Worm (Caenorhabditis elegans) whole organism, young adult: ENCODE data around the gene skr-5.

Experiments
- B0019.2 ChIP-seq: fragments of 200-800 bp; sonication (Bioruptor generic); conservative IDR thresholded peaks from 2 replicates; pipeline ENCODE4 v1.3.6; 2022; ENCODE audit warnings: missing genetic modification reagents, missing genetic modification characterization, missing compliant biosample characterization
- C06A6.2 ChIP-seq: fragments of 200-800 bp; sonication (Bioruptor generic); conservative IDR thresholded peaks from 2 replicates; pipeline ENCODE4 v1.3.6; 2022; ENCODE audit warnings: missing genetic modification characterization, missing compliant biosample characterization
- D2030.7 ChIP-seq: fragments of 200-800 bp; sonication (Bioruptor generic); IDR thresholded peaks from 2 replicates; pipeline ENCODE4 v1.3.6; 2022; ENCODE audit warnings: missing genetic modification reagents, missing genetic modification characterization, missing compliant biosample characterization
- F33H1.4 ChIP-seq: fragments of 200-800 bp; sonication (Bioruptor generic); IDR thresholded peaks from 2 replicates; pipeline ENCODE4 v1.3.6; 2022; ENCODE audit warnings: missing genetic modification reagents, missing genetic modification characterization, missing compliant biosample characterization
- F57A8.1 ChIP-seq: fragments of 200-800 bp; sonication (Bioruptor generic); optimal IDR thresholded peaks from 2 replicates; lab custom pipeline; 2018; ENCODE audit warnings: mild to moderate bottlenecking, missing genetic modification characterization, moderate library complexity, missing compliant biosample characterization
- F57C9.4 ChIP-seq: sonication (generic microtip); optimal IDR thresholded peaks from 2 replicates; lab custom pipeline; 2017; ENCODE audit warnings: mild to moderate bottlenecking, missing genetic modification characterization, missing compliant biosample characterization
- K12H6.12 ChIP-seq: fragments of 200-800 bp; sonication (Bioruptor generic); optimal IDR thresholded peaks from 2 replicates; lab custom pipeline; 2018; ENCODE audit warnings: mild to moderate bottlenecking, missing genetic modification characterization, missing compliant biosample characterization
- Y53G8AR.9 ChIP-seq: fragments of 200-800 bp; sonication (Bioruptor generic); conservative IDR thresholded peaks from 2 replicates; pipeline ENCODE4 v1.3.6; 2022; ENCODE audit warnings: missing genetic modification reagents, missing genetic modification characterization, missing compliant biosample characterization
- Y67H2A.10 ChIP-seq: fragments of 200-800 bp; sonication (Bioruptor generic); conservative IDR thresholded peaks from 2 replicates; pipeline ENCODE4 v1.3.6; 2022; ENCODE audit warnings: missing genetic modification reagents, missing genetic modification characterization, missing compliant biosample characterization
- ZK185.1 ChIP-seq: sonication (generic microtip); optimal IDR thresholded peaks from 2 replicates; lab custom pipeline; 2016; ENCODE audit warnings: mild to moderate bottlenecking, missing genetic modification characterization, missing compliant biosample characterization; ENCODE audit not compliant: poor library complexity, severe bottlenecking
- aptf-2 ChIP-seq: fragments of 200-800 bp; sonication (Bioruptor generic); conservative IDR thresholded peaks from 2 replicates; pipeline ENCODE4 v1.3.6; 2022; ENCODE audit warnings: missing genetic modification reagents, missing genetic modification characterization, missing compliant biosample characterization
- athp-1 ChIP-seq: sonication (generic microtip); optimal IDR thresholded peaks from 2 replicates; lab custom pipeline; 2017; ENCODE audit warnings: mild to moderate bottlenecking, missing genetic modification characterization, missing compliant biosample characterization
- bed-2 ChIP-seq: fragments of 200-800 bp; sonication (Bioruptor generic); IDR thresholded peaks from 2 replicates; pipeline ENCODE4 v1.3.6; 2022; ENCODE audit warnings: missing genetic modification reagents, missing genetic modification characterization, missing compliant biosample characterization
- cebp-1 ChIP-seq, 2 experiments: fragments of 200-800 bp in 1 of 2; sonication (Bioruptor generic) in 1 of 2; sonication (generic microtip) in 1 of 2; IDR thresholded peaks in 1 of 2; optimal IDR thresholded peaks in 1 of 2; 2 replicates each; pipeline versions ENCODE4 v1.3.6 to Lab custom; 2017 to 2022; ENCODE audit warnings: missing compliant biosample characterization in 2 of 2, missing genetic modification characterization in 2 of 2, mild to moderate bottlenecking in 1 of 2, missing genetic modification reagents in 1 of 2, moderate library complexity in 1 of 2
- ceh-100 ChIP-seq: fragments of 200-800 bp; sonication (Bioruptor generic); IDR thresholded peaks from 2 replicates; pipeline ENCODE4 v1.3.6; 2022; ENCODE audit warnings: missing genetic modification reagents, missing genetic modification characterization, missing compliant biosample characterization
- ceh-40 ChIP-seq: fragments of 200-800 bp; sonication (Bioruptor generic); IDR thresholded peaks from 2 replicates; pipeline ENCODE4 v1.3.6; 2022; ENCODE audit warnings: missing genetic modification characterization, missing compliant biosample characterization
- dox-1 ChIP-seq: fragments of 200-800 bp; sonication (Bioruptor generic); IDR thresholded peaks from 2 replicates; pipeline ENCODE4 v1.3.6; 2022; ENCODE audit warnings: missing genetic modification reagents, missing genetic modification characterization, missing compliant biosample characterization
- dpl-1 ChIP-seq: fragments of 150-350 bp; optimal IDR thresholded peaks from 2 replicates; lab custom pipeline; 2014; ENCODE audit warnings: missing biosample characterization, missing genetic modification reagents, missing genetic modification characterization
- egl-44 ChIP-seq: fragments of 200-800 bp; sonication (Bioruptor generic); IDR thresholded peaks from 2 replicates; pipeline ENCODE4 v1.3.6; 2022; ENCODE audit warnings: missing genetic modification reagents, missing genetic modification characterization, missing compliant biosample characterization
- hmg-20 ChIP-seq: fragments of 200-800 bp; sonication (Bioruptor generic); IDR thresholded peaks from 2 replicates; pipeline ENCODE4 v1.3.6; 2022; ENCODE audit warnings: missing genetic modification reagents, missing genetic modification characterization, missing compliant biosample characterization
- hsf-1 ChIP-seq: fragments of 200-800 bp; sonication (Bioruptor generic); IDR thresholded peaks from 2 replicates; pipeline ENCODE4 v1.3.6; 2022; ENCODE audit warnings: missing genetic modification reagents, missing genetic modification characterization, missing compliant biosample characterization
- lir-1 ChIP-seq: fragments of 200-800 bp; sonication (Bioruptor generic); conservative IDR thresholded peaks from 2 replicates; pipeline ENCODE4 v1.3.6; 2022; ENCODE audit warnings: missing genetic modification reagents, missing genetic modification characterization, missing compliant biosample characterization
- madf-6 ChIP-seq: fragments of 200-800 bp; sonication (Bioruptor generic); IDR thresholded peaks from 2 replicates; pipeline ENCODE4 v1.3.6; 2022; ENCODE audit warnings: missing genetic modification reagents, missing genetic modification characterization, missing compliant biosample characterization
- madf-8 ChIP-seq: fragments of 200-800 bp; sonication (Bioruptor generic); conservative IDR thresholded peaks from 2 replicates; pipeline ENCODE4 v1.3.6; 2022; ENCODE audit warnings: missing genetic modification reagents, missing genetic modification characterization, missing compliant biosample characterization
- mcd-1 ChIP-seq: fragments of 200-800 bp; sonication (Bioruptor generic); IDR thresholded peaks from 2 replicates; pipeline ENCODE4 v1.3.6; 2022; ENCODE audit warnings: missing genetic modification reagents, missing genetic modification characterization, missing compliant biosample characterization
- mxl-1 ChIP-seq: sonication (generic microtip); optimal IDR thresholded peaks from 2 replicates; lab custom pipeline; 2016; ENCODE audit warnings: missing genetic modification characterization, missing compliant biosample characterization
- nfya-2 ChIP-seq: fragments of 200-800 bp; sonication (Bioruptor generic); IDR thresholded peaks from 2 replicates; pipeline ENCODE4 v1.3.6; 2022; ENCODE audit warnings: missing genetic modification reagents, missing genetic modification characterization, missing compliant biosample characterization
- pbrm-1 ChIP-seq: fragments of 200-800 bp; sonication (Bioruptor generic); IDR thresholded peaks from 2 replicates; pipeline ENCODE4 v1.3.6; 2022; ENCODE audit warnings: missing genetic modification reagents, missing genetic modification characterization, missing compliant biosample characterization
- rec-8 ChIP-seq, 2 experiments: sonication (generic microtip); optimal IDR thresholded peaks; 2 replicates each; lab custom pipeline; 2016; ENCODE audit warnings: mild to moderate bottlenecking in 2 of 2, missing genetic modification characterization in 2 of 2, missing genetic modification reagents in 2 of 2, missing genotype in 2 of 2, missing biosample characterization in 1 of 2, missing compliant biosample characterization in 1 of 2, moderate library complexity in 1 of 2
- sdz-38 ChIP-seq: sonication (generic microtip); optimal IDR thresholded peaks from 2 replicates; lab custom pipeline; 2016; ENCODE audit warnings: missing genotype, missing genetic modification characterization, missing compliant biosample characterization
- snpc-1.1 ChIP-seq: sonication (generic microtip); optimal IDR thresholded peaks from 2 replicates; lab custom pipeline; 2017; ENCODE audit warnings: missing genetic modification characterization, mild to moderate bottlenecking, missing compliant biosample characterization, antibody characterized with exemption, moderate library complexity, missing genotype, missing genetic modification reagents; ENCODE audit not compliant: insufficient read depth
- snpc-1.3 ChIP-seq: sonication (generic microtip); optimal IDR thresholded peaks from 2 replicates; lab custom pipeline; 2017; ENCODE audit warnings: missing genetic modification characterization, mild to moderate bottlenecking, missing compliant biosample characterization, antibody characterized with exemption, moderate library complexity, missing genotype, missing genetic modification reagents; ENCODE audit not compliant: insufficient read depth
- snpc-4 ChIP-seq, 5 experiments: fragments of 150-350 bp in 1 of 5; sonication (generic microtip) in 4 of 5; optimal IDR thresholded peaks; 2 replicates each; lab custom pipeline; 2014 to 2018; ENCODE audit warnings: missing genetic modification characterization in 5 of 5, missing biosample characterization in 3 of 5, antibody characterized with exemption in 2 of 5, mild to moderate bottlenecking in 2 of 5, missing compliant biosample characterization in 2 of 5, missing genotype in 2 of 5, moderate library complexity in 2 of 5, missing genetic modification reagents in 1 of 5
- somi-1 ChIP-seq: fragments of 200-800 bp; sonication (Bioruptor generic); optimal IDR thresholded peaks from 2 replicates; lab custom pipeline; 2018; ENCODE audit warnings: mild to moderate bottlenecking, missing genetic modification characterization, missing compliant biosample characterization
- tbx-9 ChIP-seq: sonication (generic microtip); optimal IDR thresholded peaks from 2 replicates; lab custom pipeline; 2016; ENCODE audit warnings: borderline replicate concordance, missing genetic modification characterization, inconsistent platforms, missing compliant biosample characterization
- ztf-18 ChIP-seq: sonication (generic microtip); optimal IDR thresholded peaks from 2 replicates; lab custom pipeline; 2016; ENCODE audit warnings: missing genotype, mild to moderate bottlenecking, missing genetic modification characterization, missing compliant biosample characterization

Gene skr-5

ce11 chrV:17328497-17328896, 19.2 kb upstream of the skr-5 start, which contains the start of gene srg-44:
Gene srg-44, plus strand, starts transcription at chrV:17328797.
- TF ChIP-seq dpl-1 = no peak
- TF ChIP-seq tbx-9 (tag; lab: Kevin White, UChicago) = no peak
- no peak for TF ChIP-seq ztf-18 (tag; lab: Kevin White, UChicago)
- no peak for TF ChIP-seq snpc-4 (GFP tag; optimal IDR thresholded peaks at IDR 0.05; lab: Kevin White, UChicago)
- TF ChIP-seq snpc-4 (tag; optimal IDR thresholded peaks at IDR 0.05; lab: Kevin White, UChicago) = no peak
- TF ChIP-seq pbrm-1 (GFP tag; lab: Robert Waterston, UW) = no peak
- no peak for TF ChIP-seq egl-44 (GFP tag; lab: Robert Waterston, UW)
- TF ChIP-seq ceh-40 = no peak
- TF ChIP-seq D2030.7 = no peak
- no peak for TF ChIP-seq B0019.2 (GFP tag; lab: Robert Waterston, UW)
- no peak for TF ChIP-seq mcd-1 (GFP tag; lab: Robert Waterston, UW)
- no peak for TF ChIP-seq cebp-1 (GFP tag; IDR thresholded peaks at IDR 0.05; lab: Robert Waterston, UW)
- TF ChIP-seq cebp-1 (tag; optimal IDR thresholded peaks at IDR 0.05; lab: Kevin White, UChicago) = no peak
- TF ChIP-seq hmg-20 (GFP tag; lab: Robert Waterston, UW) = no peak
- no peak for TF ChIP-seq rec-8 (tag; optimal IDR thresholded peaks at IDR 0.05; lab: Kevin White, UChicago)
- TF ChIP-seq, all 124 proteins: peak for 0

- TF ChIP-seq aptf-2 (no peak), C06A6.2 (GFP tag; lab: Robert Waterston, UW) (no peak), cebp-1 (GFP tag; IDR thresholded peaks at IDR 0.05; lab: Robert Waterston, UW) (no peak), cebp-1 (tag; optimal IDR thresholded peaks at IDR 0.05; lab: Kevin White, UChicago) (no peak), madf-6 (GFP tag; lab: Robert Waterston, UW) (no peak), F57C9.4 (no peak), mxl-1 (tag; lab: Kevin White, UChicago) (no peak), somi-1 (GFP tag; lab: Kevin White, UChicago) (no peak), sdz-38 (tag; lab: Kevin White, UChicago) (no peak), lir-1 (GFP tag; lab: Robert Waterston, UW) (no peak), snpc-1.1 (tag; lab: Kevin White, UChicago) (no peak)
- TF ChIP-seq, all 124 proteins: peak for 0
Observed at ce11 chrV:17331340-17331739, 16.4 kb upstream of the skr-5 start, which contains the start of gene fbxa-185. Gene fbxa-185, plus strand, starts transcription at chrV:17331640.

- TF ChIP-seq K12H6.12 (tag; lab: Kevin White, UChicago) = no peak
- no peak for TF ChIP-seq somi-1 (GFP tag; lab: Kevin White, UChicago)
- no peak for TF ChIP-seq F33H1.4
- no peak for TF ChIP-seq dox-1 (GFP tag; lab: Robert Waterston, UW)
- TF ChIP-seq ceh-100 (GFP tag; lab: Robert Waterston, UW) = no peak
- TF ChIP-seq athp-1 (tag; lab: Kevin White, UChicago) = no peak
- TF ChIP-seq hsf-1 (GFP tag; lab: Robert Waterston, UW) = no peak
- no peak for TF ChIP-seq mxl-1 (tag; lab: Kevin White, UChicago)
- TF ChIP-seq snpc-1.1 (tag; lab: Kevin White, UChicago) = no peak
- TF ChIP-seq Y67H2A.10 = no peak
- no peak for TF ChIP-seq tbx-9 (tag; lab: Kevin White, UChicago)
- TF ChIP-seq Y53G8AR.9 (GFP tag; lab: Robert Waterston, UW) = no peak
- TF ChIP-seq F57A8.1 = no peak
- TF ChIP-seq snpc-1.3 (tag; lab: Kevin White, UChicago) = no peak
- no peak for TF ChIP-seq nfya-2 (GFP tag; lab: Robert Waterston, UW)
- no peak for TF ChIP-seq madf-8 (GFP tag; lab: Robert Waterston, UW)
- no peak for TF ChIP-seq ZK185.1 (tag; lab: Kevin White, UChicago)
- TF ChIP-seq bed-2 (GFP tag; lab: Robert Waterston, UW) = no peak
- TF ChIP-seq, all 124 proteins: peak for 0
Observed at ce11 chrV:17339349-17339748, 8.4 kb upstream of the skr-5 start.
